Worm (Caenorhabditis elegans) whole organism, early embryonic: ENCODE data around the gene ZK218.1.

Experiments used
- B0310.2 ChIP-seq: sonication (generic microtip); optimal IDR thresholded peaks from 2 replicates; lab custom pipeline; 2016; ENCODE audit warnings: mild to moderate bottlenecking, missing genetic modification characterization, missing compliant biosample characterization
- F13C5.2 ChIP-seq: sonication (generic microtip); optimal IDR thresholded peaks from 2 replicates; lab custom pipeline; 2017; ENCODE audit warnings: mild to moderate bottlenecking, missing genetic modification characterization, inconsistent platforms, missing compliant biosample characterization
- ceh-13 ChIP-seq: fragments of 200-800 bp; sonication (Bioruptor generic); optimal IDR thresholded peaks from 2 replicates; lab custom pipeline; 2018; ENCODE audit warnings: mild to moderate bottlenecking, missing genetic modification characterization, missing compliant biosample characterization
- flt-1 ChIP-seq: fragments of 200-800 bp; sonication (Bioruptor generic); IDR thresholded peaks from 2 replicates; pipeline ENCODE4 v1.3.6; 2022; ENCODE audit warnings: missing genetic modification characterization, missing compliant biosample characterization
- hmg-4 ChIP-seq: fragments of 200-800 bp; sonication (Bioruptor generic); optimal IDR thresholded peaks from 2 replicates; lab custom pipeline; 2018; ENCODE audit warnings: mild to moderate bottlenecking, missing genetic modification characterization, missing compliant biosample characterization
- pes-1 ChIP-seq: fragments of 200-800 bp; sonication (Bioruptor generic); IDR thresholded peaks from 2 replicates; pipeline ENCODE4 v1.3.6; 2022; ENCODE audit warnings: missing genetic modification reagents, missing genetic modification characterization, missing compliant biosample characterization
- tbx-11 ChIP-seq: fragments of 200-800 bp; sonication (Bioruptor generic); IDR thresholded peaks from 2 replicates; pipeline ENCODE4 v1.3.6; 2022; ENCODE audit warnings: missing genetic modification characterization, missing compliant biosample characterization

DNA sequence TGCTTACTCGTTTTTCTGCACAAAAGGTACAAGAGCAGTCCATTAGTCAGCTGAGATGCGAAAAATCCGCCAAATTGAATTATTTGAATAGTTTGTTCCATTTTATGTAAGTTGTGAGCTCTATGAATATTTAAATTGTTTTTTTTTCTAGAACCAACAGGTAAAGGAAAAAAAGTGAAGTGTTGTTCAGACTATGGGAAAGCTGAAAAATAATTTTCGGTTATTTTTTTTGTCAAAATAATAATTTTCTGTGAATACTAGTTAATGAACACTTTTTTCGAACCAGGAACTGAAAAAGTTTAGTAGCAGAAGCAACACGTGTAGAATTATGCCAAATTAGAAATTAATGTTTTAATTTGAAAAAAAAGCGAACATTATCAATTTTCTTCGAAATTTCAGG lies 16.5 kb upstream of the ZK218.1 start, which contains the start of gene str-125:
- TF ChIP-seq hmg-4 (GFP tag; lab: Kevin White, UChicago): no peak
- no peak for TF ChIP-seq ceh-13 (GFP tag; lab: Kevin White, UChicago)
- TF ChIP-seq tbx-11 (GFP tag; lab: Robert Waterston, UW): no peak
- TF ChIP-seq B0310.2 (tag; lab: Kevin White, UChicago): no peak
- no peak for TF ChIP-seq pes-1 (GFP tag; lab: Robert Waterston, UW)
- TF ChIP-seq flt-1 (GFP tag; lab: Robert Waterston, UW): no peak
- no peak for TF ChIP-seq F13C5.2 (tag; lab: Kevin White, UChicago)
